Fruit fly (Drosophila melanogaster) whole organism, prepupa: ENCODE measurements around the gene CG42300.

Experiments
- CG10631 ChIP-seq: fragments of 200-800 bp; sonication (Bioruptor generic); optimal IDR thresholded peaks from 2 replicates; lab custom pipeline; 2016; ENCODE audit warnings: missing biosample characterization, missing genetic modification characterization
- CG10669 ChIP-seq: fragments of 200-800 bp; sonication (Bioruptor generic); optimal IDR thresholded peaks from 3 replicates; lab custom pipeline; 2018; ENCODE audit warnings: missing biosample characterization, mild to moderate bottlenecking, missing genetic modification characterization, moderate library complexity
- CG11294 ChIP-seq: fragments of 200-800 bp; sonication (Bioruptor generic); IDR thresholded peaks from 2 replicates; pipeline ENCODE4 v1.3.6; 2022; ENCODE audit warnings: missing biosample characterization, missing genetic modification characterization
- CG11902 ChIP-seq: fragments of 200-800 bp; sonication (Bioruptor generic); optimal IDR thresholded peaks from 3 replicates; lab custom pipeline; 2016; ENCODE audit warnings: missing biosample characterization, missing genetic modification characterization
- CG15336 ChIP-seq: fragments of 200-800 bp; sonication (Bioruptor generic); IDR thresholded peaks from 2 replicates; pipeline ENCODE4 v1.3.6; 2022; ENCODE audit warnings: missing biosample characterization, missing genetic modification characterization
- CG3032 ChIP-seq: fragments of 200-800 bp; optimal IDR thresholded peaks from 2 replicates; lab custom pipeline; 2019; ENCODE audit warnings: missing biosample characterization, mild to moderate bottlenecking, missing genetic modification characterization, moderate library complexity
- CG31627 ChIP-seq: fragments of 200-800 bp; sonication (Bioruptor generic); optimal IDR thresholded peaks from 3 replicates; lab custom pipeline; 2016; ENCODE audit warnings: missing biosample characterization, missing genetic modification characterization
- CG32006 ChIP-seq: fragments of 200-800 bp; sonication (Bioruptor generic); optimal IDR thresholded peaks from 3 replicates; lab custom pipeline; 2017; ENCODE audit warnings: missing biosample characterization, mild to moderate bottlenecking, missing genetic modification characterization
- CG34406 ChIP-seq: fragments of 200-800 bp; sonication (Bioruptor generic); optimal IDR thresholded peaks from 3 replicates; lab custom pipeline; 2016; ENCODE audit warnings: missing biosample characterization, missing genetic modification characterization
- CG3919 ChIP-seq: fragments of 200-800 bp; sonication (Bioruptor generic); optimal IDR thresholded peaks from 3 replicates; lab custom pipeline; 2016; ENCODE audit warnings: missing biosample characterization, missing genetic modification characterization
- CG4318 ChIP-seq: fragments of 200-800 bp; sonication (Bioruptor generic); optimal IDR thresholded peaks from 3 replicates; lab custom pipeline; 2017; ENCODE audit warnings: missing biosample characterization, mild to moderate bottlenecking, missing genetic modification characterization
- CG6163 ChIP-seq: fragments of 200-800 bp; sonication (Bioruptor generic); IDR thresholded peaks from 3 replicates; pipeline ENCODE4 v1.3.6; 2022; ENCODE audit warnings: missing biosample characterization, missing genetic modification characterization
- CG6276 ChIP-seq: fragments of 200-800 bp; sonication (Bioruptor generic); optimal IDR thresholded peaks from 2 replicates; lab custom pipeline; 2017; ENCODE audit warnings: missing biosample characterization, mild to moderate bottlenecking, missing genetic modification characterization
- CG6792 ChIP-seq: fragments of 200-800 bp; sonication (Bioruptor generic); optimal IDR thresholded peaks from 3 replicates; lab custom pipeline; 2016; ENCODE audit warnings: missing biosample characterization, missing genetic modification characterization
- CG7368 ChIP-seq: fragments of 200-800 bp; sonication (Bioruptor generic); optimal IDR thresholded peaks from 3 replicates; lab custom pipeline; 2016; ENCODE audit warnings: missing biosample characterization, missing genetic modification characterization
- CG8319 ChIP-seq: fragments of 200-800 bp; sonication (Bioruptor generic); optimal IDR thresholded peaks from 3 replicates; lab custom pipeline; 2016; ENCODE audit warnings: missing biosample characterization, missing genetic modification characterization
- CG8632 ChIP-seq: fragments of 200-800 bp; sonication (Bioruptor generic); optimal IDR thresholded peaks from 3 replicates; lab custom pipeline; 2016; ENCODE audit warnings: missing biosample characterization, missing genetic modification characterization
- Eip75B ChIP-seq: fragments of 200-800 bp; sonication (Bioruptor generic); optimal IDR thresholded peaks from 3 replicates; lab custom pipeline; 2016; ENCODE audit warnings: missing biosample characterization, missing genetic modification characterization
- Eip78C ChIP-seq: fragments of 200-800 bp; sonication (Bioruptor generic); peaks from one replicate; lab custom pipeline; 2016; ENCODE audit warnings: missing biosample characterization, missing genetic modification characterization
- Ets21C ChIP-seq: fragments of 200-800 bp; sonication (Bioruptor generic); optimal IDR thresholded peaks from 3 replicates; lab custom pipeline; 2016; ENCODE audit warnings: missing biosample characterization, missing genetic modification characterization
- Ets96B ChIP-seq: fragments of 200-800 bp; optimal IDR thresholded peaks from 2 replicates; lab custom pipeline; 2019; ENCODE audit warnings: missing biosample characterization, mild to moderate bottlenecking, missing genetic modification characterization, moderate library complexity
- Gug ChIP-seq: fragments of 200-800 bp; sonication (Bioruptor generic); IDR thresholded peaks from 2 replicates; pipeline ENCODE4 v1.3.6; 2022; ENCODE audit warnings: missing biosample characterization, missing genetic modification characterization
- Hr39 ChIP-seq: fragments of 200-800 bp; sonication (Bioruptor generic); optimal IDR thresholded peaks from 2 replicates; lab custom pipeline; 2016; ENCODE audit warnings: missing biosample characterization, missing genetic modification characterization
- Hr4 ChIP-seq: fragments of 200-800 bp; sonication (Bioruptor generic); optimal IDR thresholded peaks from 3 replicates; lab custom pipeline; 2016; ENCODE audit warnings: missing biosample characterization, missing genetic modification characterization
- Lpt ChIP-seq: fragments of 200-800 bp; sonication (Bioruptor generic); optimal IDR thresholded peaks from 3 replicates; lab custom pipeline; 2016; ENCODE audit warnings: missing biosample characterization, missing genetic modification characterization
- Met ChIP-seq: fragments of 200-800 bp; sonication (Bioruptor generic); optimal IDR thresholded peaks from 3 replicates; lab custom pipeline; 2016; ENCODE audit warnings: missing biosample characterization, missing genetic modification characterization
- OdsH ChIP-seq: fragments of 200-800 bp; sonication (Bioruptor generic); optimal IDR thresholded peaks from 3 replicates; lab custom pipeline; 2016; ENCODE audit warnings: missing biosample characterization, missing genetic modification characterization
- Smox ChIP-seq: fragments of 200-800 bp; sonication (Bioruptor generic); optimal IDR thresholded peaks from 3 replicates; lab custom pipeline; 2016; ENCODE audit warnings: missing biosample characterization, missing genetic modification characterization
- Sox14 ChIP-seq: fragments of 200-800 bp; sonication (Bioruptor generic); optimal IDR thresholded peaks from 3 replicates; lab custom pipeline; 2016; ENCODE audit warnings: missing biosample characterization, missing genetic modification characterization
- achi ChIP-seq: fragments of 200-800 bp; sonication (Bioruptor generic); optimal IDR thresholded peaks from 3 replicates; lab custom pipeline; 2016; ENCODE audit warnings: missing biosample characterization, missing genetic modification characterization
- acj6 ChIP-seq: fragments of 200-800 bp; sonication (Bioruptor generic); optimal IDR thresholded peaks from 3 replicates; lab custom pipeline; 2016; ENCODE audit warnings: missing biosample characterization, missing genetic modification characterization
- cyc ChIP-seq: fragments of 200-800 bp; sonication (Bioruptor generic); optimal IDR thresholded peaks from 3 replicates; lab custom pipeline; 2016; ENCODE audit warnings: missing biosample characterization, missing genetic modification characterization
- eg ChIP-seq: fragments of 200-800 bp; sonication (Bioruptor generic); IDR thresholded peaks from 3 replicates; pipeline ENCODE4 v1.3.6; 2022; ENCODE audit warnings: missing biosample characterization, missing genetic modification characterization
- esn ChIP-seq: fragments of 200-800 bp; sonication (Bioruptor generic); optimal IDR thresholded peaks from 2 replicates; lab custom pipeline; 2016; ENCODE audit warnings: missing biosample characterization, mild to moderate bottlenecking, missing genetic modification characterization, moderate library complexity
- fd85E ChIP-seq: fragments of 200-800 bp; sonication (Bioruptor generic); optimal IDR thresholded peaks from 3 replicates; lab custom pipeline; 2016; ENCODE audit warnings: missing biosample characterization, missing genetic modification characterization
- fkh ChIP-seq: fragments of 200-800 bp; sonication (Bioruptor generic); optimal IDR thresholded peaks from 3 replicates; lab custom pipeline; 2017; ENCODE audit warnings: missing biosample characterization, mild to moderate bottlenecking, missing genetic modification characterization, moderate library complexity
- lz ChIP-seq: fragments of 200-800 bp; sonication (Bioruptor generic); optimal IDR thresholded peaks from 3 replicates; lab custom pipeline; 2016; ENCODE audit warnings: missing biosample characterization, missing genetic modification characterization
- pdm3 ChIP-seq: fragments of 200-800 bp; sonication (Bioruptor generic); optimal IDR thresholded peaks from 3 replicates; lab custom pipeline; 2016; ENCODE audit warnings: missing biosample characterization, missing genetic modification characterization
- spab ChIP-seq: fragments of 200-800 bp; sonication (Bioruptor generic); optimal IDR thresholded peaks from 2 replicates; lab custom pipeline; 2017; ENCODE audit warnings: missing biosample characterization, mild to moderate bottlenecking, missing genetic modification characterization, missing genetic modification reagents
- ss ChIP-seq, 2 experiments: fragments of 200-800 bp; sonication (Bioruptor generic); optimal IDR thresholded peaks; 2 replicates in 1 of 2; 3 replicates in 1 of 2; lab custom pipeline; 2017 to 2018; ENCODE audit warnings: mild to moderate bottlenecking in 2 of 2, missing biosample characterization in 2 of 2, missing genetic modification characterization in 2 of 2, moderate library complexity in 1 of 2
- svp ChIP-seq: fragments of 200-800 bp; sonication (Bioruptor generic); peaks from one replicate; lab custom pipeline; 2016; ENCODE audit warnings: missing biosample characterization, missing genetic modification characterization
- topi ChIP-seq: fragments of 200-800 bp; sonication (Bioruptor generic); optimal IDR thresholded peaks from 3 replicates; lab custom pipeline; 2016; ENCODE audit warnings: missing biosample characterization, missing genetic modification characterization
- vri ChIP-seq: fragments of 200-800 bp; sonication (Bioruptor generic); optimal IDR thresholded peaks from 3 replicates; lab custom pipeline; 2016; ENCODE audit warnings: missing biosample characterization, mild to moderate bottlenecking, missing genetic modification characterization

CG42300 gene

DNA sequence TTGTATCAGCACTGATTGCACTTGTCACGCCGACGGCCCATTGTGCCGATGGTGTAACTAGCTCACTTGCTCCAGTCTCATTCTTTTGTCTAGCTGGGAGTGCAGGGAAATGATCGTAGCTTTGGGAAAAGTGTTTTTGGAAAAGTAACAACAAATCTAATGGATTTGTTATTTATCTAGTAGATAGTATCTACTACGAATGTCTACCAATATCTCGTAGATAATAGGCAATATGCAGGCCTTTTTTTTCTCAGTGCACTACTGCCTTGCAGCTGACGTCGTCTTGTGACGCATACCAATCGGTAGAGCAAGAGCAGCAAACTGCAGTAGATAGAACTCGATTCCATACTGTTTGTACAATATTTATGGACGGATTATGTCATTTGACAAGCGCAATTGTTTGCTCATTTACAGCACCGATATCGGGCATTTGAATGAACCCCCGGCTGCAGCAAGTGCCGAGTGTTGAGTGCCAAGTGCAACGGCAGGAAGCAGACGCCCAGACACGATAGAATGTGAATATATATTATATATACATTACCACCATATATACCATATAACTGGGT lies 12.3 kb downstream of the CG42300 start (continued):
- TF ChIP-seq CG11902 (GFP tag; lab: Kevin White, UChicago) (no peak), CG4318 (GFP tag; lab: Kevin White, UChicago) (no peak), svp (GFP tag; lab: Kevin White, UChicago) (peak; percentile 59), CG11294 (GFP tag; lab: Robert Waterston, UW) (peak; percentile 60), eg (GFP tag; lab: Robert Waterston, UW) (peak; percentile 79), Sox14 (peak; percentile 61), CG10631 (GFP tag; lab: Kevin White, UChicago) (peak; percentile 58), CG6163 (GFP tag; lab: Robert Waterston, UW) (peak; percentile 78), lz (GFP tag; lab: Kevin White, UChicago) (no peak), vri (GFP tag; lab: Kevin White, UChicago) (peak; percentile 53), CG15336 (GFP tag; lab: Robert Waterston, UW) (peak; percentile 80), fd85E (no peak), CG6276 (GFP tag; lab: Kevin White, UChicago) (peak; percentile 46), CG6792 (GFP tag; lab: Kevin White, UChicago) (peak; percentile 63), CG10669 (peak; percentile 40), Gug (GFP tag; lab: Robert Waterston, UW) (peak; percentile 62; the same call in 1 of the 2 replicates), fkh (GFP tag; lab: Kevin White, UChicago) (no peak), CG7368 (peak; percentile 6), CG8319 (GFP tag; lab: Kevin White, UChicago) (peak; percentile 9), Hr4 (peak; percentile 23), Ets96B (tag; lab: Kevin White, UChicago) (peak; percentile 2)

DNA sequence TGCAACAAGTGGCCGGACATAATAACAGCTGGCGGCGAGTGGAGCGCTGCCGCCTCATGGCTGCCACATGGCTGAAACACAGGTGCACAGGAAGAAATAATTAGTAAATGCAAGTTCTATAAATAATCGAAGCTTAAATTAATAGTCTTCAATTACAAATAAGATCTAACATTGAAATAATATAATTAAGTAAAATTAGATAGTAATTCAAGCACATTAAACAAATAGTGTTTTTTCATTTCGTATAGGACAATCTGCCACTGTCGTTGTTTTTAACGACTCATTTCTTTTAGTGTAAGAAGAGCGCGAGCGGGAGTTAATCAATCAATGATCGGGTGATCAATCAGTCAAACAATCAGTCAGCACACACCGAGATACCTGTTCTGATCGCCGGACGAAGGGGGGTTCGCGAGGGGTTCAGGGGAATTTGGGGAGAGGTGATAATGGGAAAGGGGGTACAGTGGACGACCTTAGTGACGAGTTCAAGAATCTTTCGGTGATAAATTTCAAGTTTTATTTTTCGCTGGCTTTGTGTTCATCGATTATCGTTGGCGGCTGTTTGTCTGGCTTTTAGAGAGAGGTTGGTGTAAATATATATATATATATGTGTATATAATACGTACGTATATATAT lies 15.9 kb downstream of the CG42300 start:
- TF ChIP-seq OdsH (GFP tag; lab: Kevin White, UChicago): peak; percentile 1
- TF ChIP-seq svp (GFP tag; lab: Kevin White, UChicago): peak; percentile 61
- TF ChIP-seq pdm3 (GFP tag; lab: Kevin White, UChicago): peak; percentile 25
- TF ChIP-seq CG3032: peak; percentile 14
- TF ChIP-seq Eip75B (GFP tag; lab: Kevin White, UChicago): peak; percentile 18
- peak; percentile 76 for TF ChIP-seq Eip78C (GFP tag; lab: Kevin White, UChicago)
- no peak for TF ChIP-seq CG7368
- TF ChIP-seq achi: peak; percentile 7
- TF ChIP-seq CG6163 (GFP tag; lab: Robert Waterston, UW): 0 out of 3 replicates have a peak, but pooled peaks have one; percentile 10
- peak; percentile 13 for TF ChIP-seq CG8632 (GFP tag; lab: Kevin White, UChicago)
- TF ChIP-seq CG8319 (GFP tag; lab: Kevin White, UChicago): no peak
- no peak for TF ChIP-seq CG4318 (GFP tag; lab: Kevin White, UChicago)
- TF ChIP-seq Smox: peak; percentile 25
- no peak for TF ChIP-seq spab (GFP tag; lab: Kevin White, UChicago)
- peak; percentile 20 for TF ChIP-seq esn (GFP tag; lab: Kevin White, UChicago)
- TF ChIP-seq topi (GFP tag; lab: Kevin White, UChicago): peak; percentile 6
- 0 out of 3 replicates have a peak, but pooled peaks have one; percentile 15 for TF ChIP-seq eg (GFP tag; lab: Robert Waterston, UW)
- no peak for TF ChIP-seq fd85E
- TF ChIP-seq CG3919 (GFP tag; lab: Kevin White, UChicago): peak; percentile 18

DNA sequence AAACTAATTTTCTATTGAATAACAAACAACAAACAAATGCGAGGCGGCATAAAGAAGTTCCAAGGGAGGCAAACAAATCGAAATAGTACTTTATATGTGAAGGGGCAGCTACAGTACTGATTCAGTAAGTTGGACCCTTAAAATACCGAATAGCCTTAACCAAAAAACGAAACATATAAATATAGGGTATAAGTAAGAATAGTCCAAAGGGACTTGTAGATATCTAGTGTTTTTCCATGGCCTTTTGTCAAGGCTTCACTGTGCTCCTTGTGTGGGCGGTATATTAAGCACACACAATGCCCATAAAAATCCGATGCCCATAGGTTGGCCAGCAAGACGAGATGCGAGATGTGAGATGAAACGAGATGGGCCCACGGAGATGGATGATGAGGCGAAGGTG lies 23.8 kb downstream of the CG42300 start:
- no peak for TF ChIP-seq CG8632 (GFP tag; lab: Kevin White, UChicago)
- peak; percentile 14 for TF ChIP-seq CG31627 (GFP tag; lab: Kevin White, UChicago)
- peak; percentile 1 for TF ChIP-seq cyc (GFP tag; lab: Kevin White, UChicago)
- TF ChIP-seq OdsH (GFP tag; lab: Kevin White, UChicago): no peak
- no peak for TF ChIP-seq vri (GFP tag; lab: Kevin White, UChicago)
- no peak for TF ChIP-seq CG34406 (GFP tag; lab: Kevin White, UChicago)
- peak; percentile 35 for TF ChIP-seq Eip78C (GFP tag; lab: Kevin White, UChicago)
- TF ChIP-seq esn (GFP tag; lab: Kevin White, UChicago): peak; percentile 12
- no peak for TF ChIP-seq CG32006 (GFP tag; lab: Kevin White, UChicago)
- TF ChIP-seq acj6: no peak
- TF ChIP-seq ss (GFP tag; optimal IDR thresholded peaks at IDR 0.05; lab: Kevin White, UChicago): no peak
- peak; percentile 20 for TF ChIP-seq Met (GFP tag; lab: Kevin White, UChicago)
- TF ChIP-seq Lpt (GFP tag; lab: Kevin White, UChicago): no peak
- TF ChIP-seq Hr39: peak; percentile 8
- TF ChIP-seq Ets21C (GFP tag; lab: Kevin White, UChicago): peak; percentile 12
- no peak for TF ChIP-seq spab (GFP tag; lab: Kevin White, UChicago)
- TF ChIP-seq CG11294 (GFP tag; lab: Robert Waterston, UW): no peak
